Worm (Caenorhabditis elegans): ENCODE data around the gene M01G5.1.

M01G5.1 gene

DNA sequence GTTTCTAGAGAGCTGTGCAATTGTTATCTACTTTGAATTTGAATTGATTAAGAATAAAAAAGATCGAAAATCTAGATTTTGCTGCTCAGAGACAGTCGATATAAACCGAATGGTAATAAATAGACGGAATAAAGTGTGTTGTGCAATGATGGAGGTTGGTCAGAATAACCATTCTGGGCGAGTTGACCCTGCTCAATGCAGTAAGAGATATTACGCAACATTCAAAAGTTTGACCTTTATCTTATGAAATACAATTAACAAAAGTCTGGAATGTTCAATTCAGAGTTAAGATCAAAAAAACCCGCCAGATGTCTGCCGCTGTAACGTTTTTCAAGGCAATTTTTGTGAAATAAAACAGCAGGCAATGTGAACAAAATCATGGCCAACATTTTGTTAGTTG is 39.3 kb upstream of the M01G5.1 start:
- TF ChIP-seq spr-3 (GFP tag; optimal IDR thresholded peaks at IDR 0.05) (no peak), ztf-11 (tag; optimal IDR thresholded peaks at IDR 0.05) (no peak), sdz-12 (GFP tag; optimal IDR thresholded peaks at IDR 0.05) (no peak), zip-11 (GFP tag; IDR thresholded peaks at IDR 0.05) (no peak), F10B5.3 (tag; optimal IDR thresholded peaks at IDR 0.05) (no peak), skn-1 (tag; optimal IDR thresholded peaks at IDR 0.05) (no peak), lin-38 (GFP tag; IDR thresholded peaks at IDR 0.05) (no peak), mdl-1 (tag; optimal IDR thresholded peaks at IDR 0.05) (no peak), ceh-32 (tag; optimal IDR thresholded peaks at IDR 0.05; ENCODE audit: poor library complexity) (no peak), nhr-111 (GFP tag; optimal IDR thresholded peaks at IDR 0.05) (no peak)

DNA sequence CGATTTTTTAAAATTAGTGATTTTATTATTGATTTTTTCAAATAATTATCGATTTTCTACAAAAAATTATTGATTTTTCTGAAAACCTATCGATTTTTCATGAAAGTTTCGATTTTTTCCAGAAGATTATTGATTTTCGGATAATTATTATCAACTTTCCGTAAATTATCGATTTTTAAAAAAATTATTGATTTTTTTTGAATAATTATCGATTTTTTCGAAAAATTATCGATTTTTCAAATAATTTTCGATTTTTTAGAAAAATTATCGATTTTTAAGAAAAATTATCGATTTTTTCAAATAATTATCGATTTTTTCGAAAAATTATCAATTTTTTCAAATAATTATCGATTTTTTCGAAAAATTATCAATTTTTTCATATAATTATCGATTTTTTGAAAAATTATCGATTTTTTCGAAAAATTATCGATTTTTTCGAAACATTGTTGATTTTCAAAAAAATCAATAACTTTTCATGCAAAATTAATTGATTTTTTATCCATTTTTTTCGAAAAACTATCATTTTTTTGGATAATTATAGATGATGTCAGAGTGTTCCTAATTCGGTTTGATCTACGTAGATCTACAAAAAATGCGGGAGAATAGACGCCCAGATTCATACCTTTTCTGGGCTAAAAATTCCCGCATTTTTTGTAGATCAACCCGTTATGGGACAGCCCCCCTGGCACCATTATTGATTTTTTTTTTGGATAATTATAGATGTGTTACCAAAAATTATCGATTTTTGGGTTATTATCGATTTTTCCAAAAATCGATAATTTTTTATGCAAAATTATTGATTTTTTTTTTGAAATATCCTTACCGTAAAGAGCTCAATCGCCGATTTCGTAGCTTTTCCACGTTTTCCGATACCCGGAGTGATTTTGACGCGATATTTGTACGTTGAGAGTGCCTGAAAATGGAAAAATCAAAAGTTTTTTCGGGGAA is 27.6 kb upstream of the M01G5.1 start:
- TF ChIP-seq skn-1 (tag; optimal IDR thresholded peaks at IDR 0.05) (no peak), ceh-28 (tag; optimal IDR thresholded peaks at IDR 0.05) (peak; percentile 87), unc-62 (GFP tag; optimal IDR thresholded peaks at IDR 0.05 in 1 of 2) (peak in 1 of 2 experiments; percentile 23), unc-62 (tag; optimal IDR thresholded peaks at IDR 0.05) (no peak), snpc-1.2 (GFP tag; IDR thresholded peaks at IDR 0.05) (no peak)

ce11 chrIII:1483407-1483806 is 12.8 kb upstream of the M01G5.1 start, which contains the start of gene Y82E9BR.18:
Y82E9BR.18 (minus strand) TSS chrIII:1483507.
- TF ChIP-seq fos-1 (tag; optimal IDR thresholded peaks at IDR 0.05), result no peak
- no peak for TF ChIP-seq hif-1 (tag; optimal IDR thresholded peaks at IDR 0.05)
- no peak for TF ChIP-seq egl-27 (tag; optimal IDR thresholded peaks at IDR 0.05)
- TF ChIP-seq mes-2 (tag; optimal IDR thresholded peaks at IDR 0.05; ENCODE audit: poor library complexity, severe bottlenecking), result no peak
- no peak for TF ChIP-seq snpc-4 (tag; optimal IDR thresholded peaks at IDR 0.05)
- no peak for TF ChIP-seq lin-15B (tag; optimal IDR thresholded peaks at IDR 0.05)
- TF ChIP-seq gei-8 (GFP tag; optimal IDR thresholded peaks at IDR 0.05), result no peak
- no peak for TF ChIP-seq F26F4.8 (GFP tag; conservative IDR thresholded peaks at IDR 0.05)
- TF ChIP-seq lin-38 (GFP tag; IDR thresholded peaks at IDR 0.05), result no peak
- TF ChIP-seq nhr-48 (tag; optimal IDR thresholded peaks at IDR 0.05), result no peak
- no peak for TF ChIP-seq zfp-2 (tag; optimal IDR thresholded peaks at IDR 0.05)
- no peak for TF ChIP-seq egl-43 (GFP tag; IDR thresholded peaks at IDR 0.05)
- TF ChIP-seq F44E2.7 (GFP tag; IDR thresholded peaks at IDR 0.05), result no peak
- no peak for TF ChIP-seq T20F7.1 (GFP tag; optimal IDR thresholded peaks at IDR 0.05)
- no peak for TF ChIP-seq pha-4 (GFP tag; IDR thresholded peaks at IDR 0.05)
- no peak for TF ChIP-seq pha-4 (tag; optimal IDR thresholded peaks at IDR 0.05)
- TF ChIP-seq nhr-6 (tag; optimal IDR thresholded peaks at IDR 0.05), result no peak
- no peak for TF ChIP-seq dmd-6 (GFP tag; IDR thresholded peaks at IDR 0.05)
- TF ChIP-seq jun-1 (tag; optimal IDR thresholded peaks at IDR 0.05), result no peak
- TF ChIP-seq R02D3.7 (tag; optimal IDR thresholded peaks at IDR 0.05), result no peak
- no peak for TF ChIP-seq lin-13 (GFP tag; optimal IDR thresholded peaks at IDR 0.05)

DNA sequence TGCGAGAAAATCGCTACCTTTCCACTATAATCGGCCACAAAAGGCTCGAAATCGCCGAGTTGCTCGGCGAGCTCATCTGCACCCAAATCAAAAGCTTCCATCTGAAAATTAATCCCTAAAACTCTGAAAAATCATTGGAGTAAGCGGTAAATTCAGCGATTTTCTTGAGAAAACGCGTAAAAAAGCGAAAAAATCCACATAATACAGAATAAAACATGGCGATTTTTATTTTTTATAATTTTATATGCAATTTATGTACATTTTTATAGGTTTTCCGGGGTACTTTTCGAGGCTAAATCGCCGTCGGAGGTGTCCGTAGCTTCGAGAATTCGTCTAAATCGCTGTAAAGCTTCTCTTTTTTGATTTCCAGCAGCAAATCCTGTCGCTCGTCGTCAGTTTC is 971 bp upstream of the M01G5.1 start, which contains the start of gene Y82E9BR.19:
TSS of gene Y82E9BR.19 (minus strand) at position 101 of the 400 bp plus-strand sequence.
- TF ChIP-seq lin-29 (GFP tag; IDR thresholded peaks at IDR 0.05) (no peak), aha-1 (tag) (peak; percentile 73), cey-2 (tag; optimal IDR thresholded peaks at IDR 0.05; ENCODE audit: borderline replicate concordance, insufficient read depth) (no peak), R02D3.7 (tag; optimal IDR thresholded peaks at IDR 0.05) (no peak), ctbp-1 (GFP tag; IDR thresholded peaks at IDR 0.05) (no peak), mes-2 (tag; optimal IDR thresholded peaks at IDR 0.05; ENCODE audit: poor library complexity, severe bottlenecking) (no peak)
